Fruit fly (Drosophila melanogaster) whole organism, embryonic: ENCODE measurements around the gene CG7275.
A peak's percentile ranks its signal among the peaks of the same experiment; 100 is the strongest.

Experiments
- BEAF-32 ChIP-seq: fragments of 200-800 bp; sonication (Bioruptor generic); optimal IDR thresholded peaks from 3 replicates; lab custom pipeline; 2017; ENCODE audit warnings: missing biosample characterization, missing genetic modification characterization, mild to moderate bottlenecking, moderate library complexity, missing genetic modification reagents
- CG10147 ChIP-seq: fragments of 200-800 bp; sonication (Bioruptor generic); optimal IDR thresholded peaks from 2 replicates; lab custom pipeline; 2019; ENCODE audit warnings: missing biosample characterization, mild to moderate bottlenecking, missing genetic modification characterization, moderate library complexity
- CG10959 ChIP-seq: fragments of 200-800 bp; sonication (Bioruptor generic); IDR thresholded peaks from 2 replicates; pipeline ENCODE4 v1.3.6; 2022; ENCODE audit warnings: missing biosample characterization, missing genetic modification characterization
- CG12236 ChIP-seq: fragments of 200-800 bp; sonication (Bioruptor generic); optimal IDR thresholded peaks from 2 replicates; lab custom pipeline; 2016; ENCODE audit warnings: missing biosample characterization, missing genetic modification characterization
- CG12769 ChIP-seq: fragments of 200-800 bp; sonication (Bioruptor generic); optimal IDR thresholded peaks from 2 replicates; lab custom pipeline; 2019; ENCODE audit warnings: missing biosample characterization, mild to moderate bottlenecking, missing genetic modification characterization, moderate library complexity
- CG14860 ChIP-seq: fragments of 200-800 bp; sonication (Bioruptor generic); IDR thresholded peaks from 3 replicates; pipeline ENCODE4 v1.3.6; 2022; ENCODE audit warnings: missing biosample characterization, missing genetic modification characterization; ENCODE audit not compliant: partially characterized antibody
- CG15514 ChIP-seq: fragments of 200-800 bp; sonication (Bioruptor generic); optimal IDR thresholded peaks from 3 replicates; lab custom pipeline; 2017; ENCODE audit warnings: missing biosample characterization, missing genetic modification characterization, mild to moderate bottlenecking, moderate library complexity, missing genetic modification reagents
- CG1647 ChIP-seq: fragments of 200-800 bp; sonication (Bioruptor generic); optimal IDR thresholded peaks from 3 replicates; lab custom pipeline; 2016; ENCODE audit warnings: missing biosample characterization, missing genetic modification characterization
- CG16779 ChIP-seq: fragments of 200-800 bp; sonication (Bioruptor generic); IDR thresholded peaks from 2 replicates; pipeline ENCODE4 v1.3.6; 2022; ENCODE audit warnings: missing biosample characterization, missing genetic modification characterization
- CG3726 ChIP-seq: fragments of 200-800 bp; sonication (Bioruptor generic); IDR thresholded peaks from 3 replicates; pipeline ENCODE4, ENCODE4 v1.3.6; 2022; ENCODE audit warnings: missing biosample characterization, missing genetic modification characterization
- CG4820 ChIP-seq: fragments of 200-800 bp; sonication (Bioruptor generic); optimal IDR thresholded peaks from 3 replicates; lab custom pipeline; 2016; ENCODE audit warnings: missing biosample characterization, missing genetic modification characterization
- CG7745 ChIP-seq: fragments of 200-800 bp; sonication (Bioruptor generic); optimal IDR thresholded peaks from 2 replicates; lab custom pipeline; 2018; ENCODE audit warnings: missing biosample characterization, mild to moderate bottlenecking, missing genetic modification characterization, moderate library complexity
- CG8388 ChIP-seq: fragments of 200-800 bp; sonication (Bioruptor generic); optimal IDR thresholded peaks from 2 replicates; lab custom pipeline; 2019; ENCODE audit warnings: missing biosample characterization, mild to moderate bottlenecking, missing genetic modification characterization, moderate library complexity
- CG9215 ChIP-seq: fragments of 200-800 bp; sonication (Bioruptor generic); IDR thresholded peaks from 2 replicates; pipeline ENCODE4 v1.3.6; 2022; ENCODE audit warnings: missing biosample characterization, missing genetic modification characterization
- CG9797 ChIP-seq: fragments of 200-800 bp; sonication (Bioruptor generic); optimal IDR thresholded peaks from 3 replicates; lab custom pipeline; 2018; ENCODE audit warnings: missing biosample characterization, mild to moderate bottlenecking, missing genetic modification characterization
- CHES-1-like ChIP-seq: fragments of 200-800 bp; sonication (Bioruptor generic); optimal IDR thresholded peaks from 2 replicates; lab custom pipeline; 2016; ENCODE audit warnings: missing biosample characterization, missing genetic modification characterization
- Dip3 ChIP-seq: fragments of 200-800 bp; sonication (Bioruptor generic); optimal IDR thresholded peaks from 3 replicates; lab custom pipeline; 2016; ENCODE audit warnings: missing biosample characterization, missing genetic modification characterization
- Dref ChIP-seq: fragments of 200-800 bp; sonication (Bioruptor generic); IDR thresholded peaks from 2 replicates; pipeline ENCODE4 v1.3.6; 2022; ENCODE audit warnings: missing biosample characterization, missing genetic modification characterization
- Eip74EF ChIP-seq, 2 experiments: fragments of 200-800 bp in 1 of 2; fragments of >200 bp in 1 of 2; sonication (Bioruptor generic) in 1 of 2; optimal IDR thresholded peaks; 2 replicates each; lab custom pipeline; 2017 to 2019; ENCODE audit warnings: missing biosample characterization in 2 of 2, missing genetic modification characterization in 2 of 2, mild to moderate bottlenecking in 1 of 2, moderate library complexity in 1 of 2
- Gug ChIP-seq: fragments of 200-800 bp; sonication (Bioruptor generic); IDR thresholded peaks from 4 replicates; pipeline ENCODE4 v1.3.6; 2022; ENCODE audit warnings: missing biosample characterization, missing genetic modification characterization
- H15 ChIP-seq: fragments of 200-800 bp; sonication (Bioruptor generic); IDR thresholded peaks from 3 replicates; pipeline ENCODE4 v1.3.6; 2022; ENCODE audit warnings: missing biosample characterization, missing genetic modification characterization
- Hr51 ChIP-seq, 2 experiments: fragments of 200-800 bp; sonication (Bioruptor generic); optimal IDR thresholded peaks; 2 replicates in 1 of 2; 3 replicates in 1 of 2; lab custom pipeline; 2016 to 2018; ENCODE audit warnings: missing biosample characterization in 2 of 2, missing genetic modification characterization in 2 of 2, mild to moderate bottlenecking in 1 of 2, moderate library complexity in 1 of 2
- MBD-R2 ChIP-seq: fragments of 200-800 bp; sonication (Bioruptor generic); IDR thresholded peaks from 2 replicates; pipeline ENCODE4 v1.3.6; 2022; ENCODE audit warnings: missing biosample characterization, missing genetic modification characterization
- Mad ChIP-seq: fragments of 200-800 bp; sonication (Bioruptor generic); optimal IDR thresholded peaks from 2 replicates; lab custom pipeline; 2016; ENCODE audit warnings: missing biosample characterization, missing genetic modification characterization
- Med ChIP-seq: fragments of 200-800 bp; sonication (Bioruptor generic); peaks from one replicate; lab custom pipeline; 2016; ENCODE audit warnings: missing biosample characterization, missing genetic modification characterization, mild to moderate bottlenecking, inconsistent platforms, moderate library complexity
- NFAT ChIP-seq: fragments of 200-800 bp; sonication (Bioruptor generic); IDR thresholded peaks from 2 replicates; pipeline ENCODE4 v1.3.6; 2022; ENCODE audit warnings: missing biosample characterization, missing genetic modification characterization
- Sox100B ChIP-seq: fragments of 200-800 bp; sonication (Bioruptor generic); optimal IDR thresholded peaks from 3 replicates; lab custom pipeline; 2018; ENCODE audit warnings: missing biosample characterization, mild to moderate bottlenecking, missing genetic modification characterization
- Tbp ChIP-seq: fragments of >200 bp; optimal IDR thresholded peaks from 2 replicates; lab custom pipeline; 2018; ENCODE audit warnings: missing biosample characterization, missing genetic modification characterization
- Usf ChIP-seq: fragments of 200-800 bp; sonication (Bioruptor generic); optimal IDR thresholded peaks from 2 replicates; lab custom pipeline; 2017; ENCODE audit warnings: missing genotype, missing biosample characterization, missing genetic modification characterization
- bcd ChIP-seq: fragments of 200-800 bp; sonication (Bioruptor generic); optimal IDR thresholded peaks from 2 replicates; lab custom pipeline; 2017; ENCODE audit warnings: missing biosample characterization, mild to moderate bottlenecking, missing genetic modification characterization
- bowl ChIP-seq: fragments of 200-800 bp; sonication (Bioruptor generic); IDR thresholded peaks from 2 replicates; pipeline ENCODE4 v1.3.6; 2022; ENCODE audit warnings: missing biosample characterization, missing genetic modification characterization
- br ChIP-seq: fragments of >200 bp; optimal IDR thresholded peaks from 2 replicates; lab custom pipeline; 2017
- btn ChIP-seq: fragments of 200-800 bp; sonication (Bioruptor generic); optimal IDR thresholded peaks from 2 replicates; lab custom pipeline; 2016; ENCODE audit warnings: missing biosample characterization, missing genetic modification characterization
- cg ChIP-seq: fragments of 200-800 bp; sonication (Bioruptor generic); optimal IDR thresholded peaks from 3 replicates; lab custom pipeline; 2019; ENCODE audit warnings: missing biosample characterization, mild to moderate bottlenecking, missing genetic modification characterization, moderate library complexity
- fru ChIP-seq: fragments of >200 bp; optimal IDR thresholded peaks from 2 replicates; lab custom pipeline; 2017
- ftz-f1 ChIP-seq: fragments of 200-800 bp; sonication (Bioruptor generic); optimal IDR thresholded peaks from 2 replicates; lab custom pipeline; 2016; ENCODE audit warnings: missing biosample characterization, missing genetic modification characterization
- gcm ChIP-seq: fragments of 200-800 bp; sonication (Bioruptor generic); optimal IDR thresholded peaks from 2 replicates; lab custom pipeline; 2019; ENCODE audit warnings: missing biosample characterization, mild to moderate bottlenecking, missing genetic modification characterization, moderate library complexity
- gcm2 ChIP-seq: fragments of 200-800 bp; sonication (Bioruptor generic); optimal IDR thresholded peaks from 2 replicates; lab custom pipeline; 2016; ENCODE audit warnings: missing biosample characterization, missing genetic modification characterization
- gem ChIP-seq: fragments of 200-800 bp; sonication (Bioruptor generic); optimal IDR thresholded peaks from 2 replicates; lab custom pipeline; 2019; ENCODE audit warnings: missing biosample characterization, mild to moderate bottlenecking, missing genetic modification characterization, moderate library complexity
- gfzf ChIP-seq: fragments of 200-800 bp; sonication (Bioruptor generic); optimal IDR thresholded peaks from 2 replicates; lab custom pipeline; 2016; ENCODE audit warnings: missing biosample characterization, mild to moderate bottlenecking, missing genetic modification characterization, moderate library complexity
- grn ChIP-seq: fragments of 200-800 bp; sonication (Bioruptor generic); optimal IDR thresholded peaks from 3 replicates; lab custom pipeline; 2017; ENCODE audit warnings: missing biosample characterization, missing genetic modification characterization
- gsb-n ChIP-seq: fragments of 200-800 bp; sonication (Bioruptor generic); optimal IDR thresholded peaks from 3 replicates; lab custom pipeline; 2018; ENCODE audit warnings: missing biosample characterization, mild to moderate bottlenecking, missing genetic modification characterization
- ham ChIP-seq: fragments of 200-800 bp; sonication (Bioruptor generic); IDR thresholded peaks from 2 replicates; pipeline ENCODE4 v1.3.6; 2022; ENCODE audit warnings: missing biosample characterization, missing genetic modification characterization
- kay ChIP-seq: fragments of 200-800 bp; sonication (Bioruptor generic); optimal IDR thresholded peaks from 2 replicates; lab custom pipeline; 2016; ENCODE audit warnings: missing biosample characterization, missing genetic modification characterization
- klu ChIP-seq: fragments of 200-800 bp; sonication (Bioruptor generic); IDR thresholded peaks from 2 replicates; pipeline ENCODE4 v1.3.6; 2022; ENCODE audit warnings: missing biosample characterization, missing genetic modification characterization
- repo ChIP-seq: fragments of 200-800 bp; sonication (Bioruptor generic); optimal IDR thresholded peaks from 2 replicates; lab custom pipeline; 2016; ENCODE audit warnings: missing biosample characterization, missing genetic modification characterization
- sima ChIP-seq: fragments of 200-800 bp; sonication (Bioruptor generic); optimal IDR thresholded peaks from 2 replicates; lab custom pipeline; 2016; ENCODE audit warnings: missing biosample characterization, missing genetic modification characterization
- stwl ChIP-seq: fragments of 200-800 bp; sonication (Bioruptor generic); optimal IDR thresholded peaks from 3 replicates; lab custom pipeline; 2018; ENCODE audit warnings: missing biosample characterization, mild to moderate bottlenecking, missing genetic modification characterization, moderate library complexity
- trem ChIP-seq: fragments of 200-800 bp; optimal IDR thresholded peaks from 3 replicates; lab custom pipeline; 2019; ENCODE audit warnings: missing biosample characterization, mild to moderate bottlenecking, missing genetic modification characterization, moderate library complexity
- z ChIP-seq: fragments of 200-800 bp; sonication (Bioruptor generic); IDR thresholded peaks from 3 replicates; pipeline ENCODE4 v1.3.6; 2022; ENCODE audit warnings: missing biosample characterization, missing genetic modification characterization
- zfh2 ChIP-seq: fragments of 200-800 bp; sonication (Bioruptor generic); optimal IDR thresholded peaks from 2 replicates; lab custom pipeline; 2016; ENCODE audit warnings: missing biosample characterization, missing genetic modification characterization

CG7275 gene

DNA sequence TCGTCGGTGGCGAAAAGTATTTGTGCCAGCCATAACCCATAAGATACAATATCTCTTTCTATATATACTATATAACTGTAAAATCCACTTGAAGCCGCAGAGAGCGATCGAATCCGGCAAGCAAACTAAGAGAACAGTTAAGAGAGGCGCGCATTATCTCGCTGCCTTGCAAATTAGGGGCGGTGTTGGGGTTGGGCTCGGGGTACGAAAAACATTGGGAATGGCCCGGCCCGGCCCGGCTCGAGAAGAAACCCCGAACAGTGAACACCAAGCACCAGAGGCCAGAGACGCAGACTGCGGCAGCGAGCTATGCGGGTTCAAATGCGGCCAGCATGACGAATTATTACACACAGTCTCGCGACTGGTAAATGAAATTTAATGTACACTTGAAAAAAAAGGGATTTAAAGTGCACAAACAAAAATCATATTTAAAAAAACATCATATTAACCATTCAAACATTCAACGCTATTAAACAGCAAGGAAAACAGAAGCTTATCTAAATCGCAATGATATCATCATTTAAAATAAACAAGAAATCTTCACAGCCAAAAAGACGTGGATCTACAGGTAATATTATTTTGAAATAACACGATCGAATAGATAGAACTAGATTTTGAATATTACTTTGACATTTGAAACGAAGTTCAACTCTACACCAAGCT is 33.7 kb downstream of the CG7275 start (continued):
- TF ChIP-seq trem (peak; percentile 43), Usf (GFP tag; lab: Kevin White, UChicago) (no peak), kay (GFP tag; lab: Kevin White, UChicago) (no peak), CG9215 (GFP tag; lab: Robert Waterston, UW) (no peak), sima (GFP tag; lab: Kevin White, UChicago) (no peak), zfh2 (peak; percentile 22), Gug (GFP tag; lab: Robert Waterston, UW) (peak; percentile 21; the same call in 1 of the 4 replicates), z (no peak), Dip3 (no peak), CG4820 (GFP tag; lab: Kevin White, UChicago) (peak; percentile 44), Mad (no peak), bowl (no peak), CG15514 (GFP tag; lab: Kevin White, UChicago) (no peak), Eip74EF (GFP tag; optimal IDR thresholded peaks at IDR 0.05; lab: Kevin White, UChicago) (no peak), NFAT (no peak), bcd (GFP tag; lab: Kevin White, UChicago) (peak; percentile 6), Hr51 (GFP tag; optimal IDR thresholded peaks at IDR 0.05; lab: Kevin White, UChicago) (no peak), BEAF-32 (GFP tag; lab: Kevin White, UChicago) (no peak), Dref (GFP tag; lab: Robert Waterston, UW) (no peak), cg (GFP tag; lab: Kevin White, UChicago) (no peak), gsb-n (peak; percentile 73), gfzf (GFP tag; lab: Kevin White, UChicago) (no peak), ham (GFP tag; lab: Robert Waterston, UW) (no peak), CG10959 (GFP tag; lab: Robert Waterston, UW) (peak; percentile 24; the same call in 1 of the 2 replicates), CG9797 (GFP tag; lab: Kevin White, UChicago) (no peak), CHES-1-like (no peak), CG1647 (GFP tag; lab: Kevin White, UChicago) (no peak), Sox100B (GFP tag; lab: Kevin White, UChicago) (peak; percentile 78), fru (lab: Kevin White, UChicago) (no peak), Med (GFP tag; lab: Kevin White, UChicago) (peak; percentile 60), CG14860 (GFP tag; lab: Robert Waterston, UW) (no peak), gem (tag; lab: Kevin White, UChicago) (peak; percentile 39), CG8388 (GFP tag; lab: Kevin White, UChicago) (no peak), gcm (GFP tag; lab: Kevin White, UChicago) (peak; percentile 79), gcm2 (GFP tag; lab: Kevin White, UChicago) (no peak), H15 (GFP tag; lab: Robert Waterston, UW) (no peak), CG12236 (GFP tag; lab: Kevin White, UChicago) (no peak), Tbp (GFP tag; lab: Kevin White, UChicago) (no peak), btn (no peak), grn (no peak), stwl (tag; lab: Kevin White, UChicago) (no peak), CG3726 (0 out of 3 replicates have a peak, but pooled peaks have one; percentile 11), MBD-R2 (GFP tag; lab: Robert Waterston, UW) (peak; percentile 16; the same call in 1 of the 2 replicates), ftz-f1 (GFP tag; lab: Kevin White, UChicago) (no peak), CG7745 (tag; lab: Kevin White, UChicago) (no peak), CG12769 (tag; lab: Kevin White, UChicago) (peak; percentile 68), br (lab: Kevin White, UChicago) (no peak), CG16779 (GFP tag; lab: Robert Waterston, UW) (no peak), repo (GFP tag; lab: Kevin White, UChicago) (no peak), CG10147 (GFP tag; lab: Kevin White, UChicago) (peak; percentile 32), klu (peak; percentile 27; the same call in 1 of the 2 replicates)
